Worm (Caenorhabditis elegans): ENCODE measurements around the gene srg-33.

DNA sequence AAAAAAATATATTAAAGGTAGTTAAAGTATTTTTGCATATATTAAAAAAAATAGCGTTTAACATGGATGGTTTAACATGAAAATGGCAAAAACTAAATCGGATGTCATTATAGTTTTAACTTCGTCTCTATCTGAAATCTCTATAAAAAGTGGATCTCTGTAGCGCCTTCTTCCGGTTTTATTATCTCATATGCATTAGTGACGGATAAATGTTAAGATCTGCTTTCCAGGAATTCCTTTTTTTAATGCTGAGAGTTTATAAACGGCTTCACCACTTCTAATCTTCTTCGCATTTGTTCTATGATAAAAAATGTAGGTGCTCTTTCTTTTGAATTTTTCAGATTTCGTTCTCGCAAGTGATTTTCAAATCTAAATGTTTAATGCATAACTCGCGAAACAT lies 50.6 kb downstream of the srg-33 start:
- no peak for TF ChIP-seq pha-4 (tag; optimal IDR thresholded peaks at IDR 0.05)
- TF ChIP-seq nhr-76 (tag; optimal IDR thresholded peaks at IDR 0.05) = no peak
- TF ChIP-seq mab-5 (tag; optimal IDR thresholded peaks at IDR 0.05) = no peak
- TF ChIP-seq lin-13 (tag; optimal IDR thresholded peaks at IDR 0.05) = no peak
- no peak for TF ChIP-seq ztf-11 (tag; optimal IDR thresholded peaks at IDR 0.05)
